Worm (Caenorhabditis elegans) whole organism, mixed stage, embryonic: ENCODE data around the gene M02D8.6.

Experiments
- elt-3 ChIP-seq: fragments of 150-350 bp; optimal IDR thresholded peaks from 2 replicates; lab custom pipeline; 2014; ENCODE audit warnings: missing biosample characterization, missing genetic modification characterization
- tbx-8 ChIP-seq: fragments of 200-800 bp; sonication (Bioruptor generic); optimal IDR thresholded peaks from 2 replicates; lab custom pipeline; 2018; ENCODE audit warnings: mild to moderate bottlenecking, missing genetic modification characterization, moderate library complexity, missing compliant biosample characterization

ce11 chrX:8703664-8704356 is 27.9 kb downstream of the M02D8.6 start, which contains the start of gene jbts-14:
- TF ChIP-seq tbx-8 (GFP tag; lab: Kevin White, UChicago) (no peak), elt-3 (tag; lab: Kevin White, UChicago) (no peak)
